Worm (Caenorhabditis elegans) whole organism, L3 larva: Measurements from ENCODE around the gene herd-1.
A peak's percentile ranks its signal among the peaks of the same experiment; 100 is the strongest.

Experiments used
- ZK546.5 ChIP-seq: sonication (generic microtip); optimal IDR thresholded peaks from 2 replicates; lab custom pipeline; 2017; ENCODE audit warnings: missing biosample characterization, missing genetic modification characterization
- aly-2 ChIP-seq: fragments of 150-350 bp; optimal IDR thresholded peaks from 2 replicates; lab custom pipeline; 2014; ENCODE audit warnings: missing biosample characterization, missing genetic modification characterization
- ceh-16 ChIP-seq: sonication (generic microtip); optimal IDR thresholded peaks from 2 replicates; lab custom pipeline; 2017; ENCODE audit warnings: missing biosample characterization, missing genetic modification characterization
- ceh-28 ChIP-seq: fragments of 150-350 bp; optimal IDR thresholded peaks from 2 replicates; lab custom pipeline; 2014; ENCODE audit warnings: missing biosample characterization, missing genetic modification reagents, missing genetic modification characterization
- ceh-82 ChIP-seq: fragments of 150-350 bp; optimal IDR thresholded peaks from 2 replicates; lab custom pipeline; 2014; ENCODE audit warnings: missing biosample characterization, missing genetic modification characterization
- ceh-9 ChIP-seq: sonication (generic microtip); optimal IDR thresholded peaks from 2 replicates; lab custom pipeline; 2018; ENCODE audit warnings: missing biosample characterization, missing genetic modification characterization
- egl-27 ChIP-seq: sonication (generic microtip); optimal IDR thresholded peaks from 4 replicates; lab custom pipeline; 2017; ENCODE audit warnings: missing biosample characterization, missing genetic modification reagents, missing genetic modification characterization
- egl-5 ChIP-seq: fragments of 150-350 bp; optimal IDR thresholded peaks from 2 replicates; lab custom pipeline; 2017; ENCODE audit warnings: missing biosample characterization, missing genetic modification reagents, missing genetic modification characterization, inconsistent platforms
- elt-1 ChIP-seq: fragments of 150-350 bp; optimal IDR thresholded peaks from 2 replicates; lab custom pipeline; 2014; ENCODE audit warnings: missing biosample characterization, missing genetic modification characterization
- elt-3 ChIP-seq, 3 experiments: fragments of 150-350 bp in 1 of 3; sonication (generic microtip) in 2 of 3; optimal IDR thresholded peaks; 2 replicates in 2 of 3; 4 replicates in 1 of 3; lab custom pipeline; 2014 to 2017; ENCODE audit warnings: missing biosample characterization in 3 of 3, missing genetic modification characterization in 3 of 3
- eor-1 ChIP-seq, 2 experiments: fragments of 150-350 bp; optimal IDR thresholded peaks; 2 replicates each; lab custom pipeline; 2014 to 2018; ENCODE audit warnings: missing biosample characterization in 2 of 2, missing genetic modification characterization in 2 of 2
- fkh-10 ChIP-seq: sonication (generic microtip); optimal IDR thresholded peaks from 2 replicates; lab custom pipeline; 2017; ENCODE audit warnings: missing biosample characterization, missing genetic modification reagents, missing genetic modification characterization
- fos-1 ChIP-seq: fragments of 150-350 bp; optimal IDR thresholded peaks from 2 replicates; lab custom pipeline; 2014; ENCODE audit warnings: missing biosample characterization, missing genetic modification characterization
- hmg-11 ChIP-seq: sonication (generic microtip); optimal IDR thresholded peaks from 2 replicates; lab custom pipeline; 2016; ENCODE audit warnings: missing genetic modification characterization, missing compliant biosample characterization
- jun-1 ChIP-seq: fragments of 150-350 bp; optimal IDR thresholded peaks from 2 replicates; lab custom pipeline; 2014; ENCODE audit warnings: missing biosample characterization, missing genetic modification reagents, missing genetic modification characterization
- lin-39 ChIP-seq: fragments of 150-350 bp; optimal IDR thresholded peaks from 2 replicates; lab custom pipeline; 2018; ENCODE audit warnings: missing biosample characterization, missing genetic modification reagents, missing genetic modification characterization
- lsy-12 ChIP-seq: sonication (generic microtip); optimal IDR thresholded peaks from 2 replicates; lab custom pipeline; 2016; ENCODE audit warnings: mild to moderate bottlenecking, missing genetic modification characterization, missing compliant biosample characterization
- mml-1 ChIP-seq: fragments of 150-350 bp; sonication (generic microtip); optimal IDR thresholded peaks from 3 replicates; lab custom pipeline; 2014; ENCODE audit warnings: missing biosample characterization, missing genetic modification characterization
- nfya-1 ChIP-seq: sonication (generic microtip); optimal IDR thresholded peaks from 2 replicates; lab custom pipeline; 2017; ENCODE audit warnings: missing genetic modification characterization, mild to moderate bottlenecking, missing compliant biosample characterization, antibody characterized with exemption, moderate library complexity; ENCODE audit not compliant: insufficient read depth
- nhr-25 ChIP-seq: sonication (generic microtip); optimal IDR thresholded peaks from 2 replicates; lab custom pipeline; 2017; ENCODE audit warnings: missing biosample characterization, missing genetic modification characterization
- nhr-28 ChIP-seq: fragments of 150-350 bp; optimal IDR thresholded peaks from 2 replicates; lab custom pipeline; 2014; ENCODE audit warnings: missing biosample characterization, missing genetic modification characterization
- nhr-43 ChIP-seq: sonication (generic microtip); optimal IDR thresholded peaks from 2 replicates; lab custom pipeline; 2016; ENCODE audit warnings: mild to moderate bottlenecking, missing genetic modification characterization, missing compliant biosample characterization; ENCODE audit not compliant: poor library complexity, severe bottlenecking
- nhr-67 ChIP-seq: fragments of 150-350 bp; optimal IDR thresholded peaks from 2 replicates; lab custom pipeline; 2014; ENCODE audit warnings: missing biosample characterization, missing genetic modification characterization
- nhr-77 ChIP-seq: fragments of 150-350 bp; optimal IDR thresholded peaks from 2 replicates; lab custom pipeline; 2014; ENCODE audit warnings: missing biosample characterization, missing genetic modification characterization
- pha-4 ChIP-seq: fragments of 150-350 bp; optimal IDR thresholded peaks from 2 replicates; lab custom pipeline; 2014; ENCODE audit warnings: missing biosample characterization, missing genetic modification reagents, missing genetic modification characterization
- pqm-1 ChIP-seq: fragments of 150-350 bp; optimal IDR thresholded peaks from 2 replicates; lab custom pipeline; 2017; ENCODE audit warnings: missing biosample characterization, missing genetic modification characterization, inconsistent platforms
- tbx-2 ChIP-seq: sonication (generic microtip); optimal IDR thresholded peaks from 2 replicates; lab custom pipeline; 2016; ENCODE audit warnings: mild to moderate bottlenecking, missing genetic modification characterization, missing compliant biosample characterization
- unc-62 ChIP-seq: fragments of 150-350 bp; sonication (generic microtip); optimal IDR thresholded peaks from 4 replicates; lab custom pipeline; 2014; ENCODE audit warnings: missing biosample characterization, missing genetic modification reagents, missing genetic modification characterization
- zag-1 ChIP-seq: fragments of 150-350 bp; optimal IDR thresholded peaks from 2 replicates; lab custom pipeline; 2014; ENCODE audit warnings: missing biosample characterization, missing genetic modification characterization
- ztf-4 ChIP-seq: fragments of 150-350 bp; optimal IDR thresholded peaks from 2 replicates; lab custom pipeline; 2014; ENCODE audit warnings: missing biosample characterization, missing genetic modification characterization

The herd-1 gene

ce11 chrIII:12472497-12472896, 23.8 kb upstream of the herd-1 start, which contains the start of gene cccp-1 (continued):
- TF ChIP-seq aly-2: no peak
- TF ChIP-seq nhr-77 (tag; lab: Kevin White, UChicago): no peak
- TF ChIP-seq pqm-1 (tag; lab: Kevin White, UChicago): no peak
- no peak for TF ChIP-seq ztf-4 (tag; lab: Kevin White, UChicago)
- TF ChIP-seq hmg-11 (tag; lab: Kevin White, UChicago): peak; percentile 67
- no peak for TF ChIP-seq egl-27 (tag; lab: Kevin White, UChicago)
- TF ChIP-seq eor-1 (tag; optimal IDR thresholded peaks at IDR 0.05; lab: Kevin White, UChicago): no peak
- no peak for TF ChIP-seq tbx-2
- no peak for TF ChIP-seq egl-5 (tag; lab: Kevin White, UChicago)
- no peak for TF ChIP-seq pha-4 (tag; lab: Kevin White, UChicago)
- TF ChIP-seq fos-1: no peak
- TF ChIP-seq lsy-12 (tag; lab: Kevin White, UChicago): no peak

DNA sequence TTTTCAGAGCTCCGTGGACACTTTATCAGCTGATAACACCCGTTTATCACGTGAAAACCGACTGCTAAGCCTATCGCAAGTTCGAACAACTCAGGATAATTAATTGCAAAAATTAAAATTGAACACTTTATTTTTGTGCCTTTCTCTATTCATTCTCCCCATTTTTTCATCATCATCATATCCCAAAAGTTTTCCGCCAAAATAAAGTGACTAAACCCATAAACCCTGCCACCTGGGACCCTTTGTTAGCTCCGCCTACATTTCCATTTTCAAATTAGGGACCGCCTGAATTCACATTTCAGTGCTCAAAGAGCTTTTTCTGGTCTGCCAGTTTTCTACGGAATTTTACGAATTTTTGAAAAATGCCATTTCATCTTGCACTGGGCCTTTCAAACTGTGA, 11.9 kb upstream of the herd-1 start, which contains the start of gene arrd-16:
Gene arrd-16 (plus strand): TSS at position 301 of the 400 bp plus-strand sequence.
- no peak for TF ChIP-seq nhr-67 (tag; lab: Kevin White, UChicago)
- no peak for TF ChIP-seq nfya-1 (tag; lab: Kevin White, UChicago)
- TF ChIP-seq nhr-43 (tag; lab: Kevin White, UChicago): no peak
- no peak for TF ChIP-seq zag-1
- no peak for TF ChIP-seq nhr-25 (tag; lab: Kevin White, UChicago)
- no peak for TF ChIP-seq fos-1
- TF ChIP-seq ceh-9 (tag; lab: Kevin White, UChicago): no peak
- TF ChIP-seq elt-1: no peak
- no peak for TF ChIP-seq pha-4 (tag; lab: Kevin White, UChicago)
- no peak for TF ChIP-seq lin-39
- no peak for TF ChIP-seq egl-27 (tag; lab: Kevin White, UChicago)
- no peak for TF ChIP-seq jun-1 (tag; lab: Kevin White, UChicago)

DNA sequence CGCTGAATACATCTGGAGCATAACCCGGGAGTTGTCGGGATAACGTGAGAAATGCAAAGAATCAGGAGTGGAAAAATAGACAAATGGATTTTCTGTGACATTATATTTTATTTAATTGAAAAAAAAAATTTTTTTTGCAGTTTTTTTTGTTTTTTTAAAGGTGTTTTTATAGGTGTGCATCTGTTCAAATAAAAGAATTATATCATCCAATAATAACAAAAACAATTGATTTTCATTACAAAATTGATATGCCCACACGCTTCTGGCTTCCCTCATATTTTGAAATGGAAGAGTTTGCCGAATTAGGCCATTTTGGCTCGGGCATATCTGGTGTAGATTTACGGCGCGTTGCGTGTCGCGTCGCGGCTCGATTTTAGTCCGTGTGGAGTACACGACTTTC, 4.4 kb upstream of the herd-1 start, which contains the start of gene Y49E10.25:
Gene Y49E10.25 (minus strand): TSS at position 101 of the 400 bp plus-strand sequence.
- TF ChIP-seq eor-1 (tag; optimal IDR thresholded peaks at IDR 0.05; lab: Kevin White, UChicago) (no peak), mml-1 (tag; lab: Kevin White, UChicago) (no peak), ZK546.5 (no peak), ceh-9 (tag; lab: Kevin White, UChicago) (no peak)

- TF ChIP-seq nhr-28 (no peak), hmg-11 (tag; lab: Kevin White, UChicago) (no peak), ceh-28 (no peak), pqm-1 (tag; lab: Kevin White, UChicago) (no peak), fkh-10 (GFP tag; lab: Kevin White, UChicago) (no peak), aly-2 (no peak), unc-62 (GFP tag; lab: Kevin White, UChicago) (no peak), elt-3 (tag; optimal IDR thresholded peaks at IDR 0.05; lab: Kevin White, UChicago) (no peak), eor-1 (tag; optimal IDR thresholded peaks at IDR 0.05; lab: Kevin White, UChicago) (no peak), nhr-77 (tag; lab: Kevin White, UChicago) (no peak)
Measured at ce11 chrIII:12495594-12496096, 693 bp upstream of the herd-1 start, which contains the start of the genes Y111B2A.1 and Y111B2A.2. Gene Y111B2A.1 (minus strand): TSS chrIII:12495644. Gene Y111B2A.2 (plus strand): TSS chrIII:12496086.

ce11 chrIII:12499245-12499644, 2.9 kb downstream of the herd-1 start, which contains the start of gene sql-1:
Gene sql-1 (plus strand): TSS chrIII:12499557.
- TF ChIP-seq ceh-82 (no peak), aly-2 (no peak), elt-3 (tag; optimal IDR thresholded peaks at IDR 0.05; lab: Kevin White, UChicago) (no peak), hmg-11 (tag; lab: Kevin White, UChicago) (peak; percentile 34), ceh-16 (tag; lab: Kevin White, UChicago) (no peak), ceh-9 (tag; lab: Kevin White, UChicago) (no peak), nfya-1 (tag; lab: Kevin White, UChicago) (peak; percentile 42)

DNA sequence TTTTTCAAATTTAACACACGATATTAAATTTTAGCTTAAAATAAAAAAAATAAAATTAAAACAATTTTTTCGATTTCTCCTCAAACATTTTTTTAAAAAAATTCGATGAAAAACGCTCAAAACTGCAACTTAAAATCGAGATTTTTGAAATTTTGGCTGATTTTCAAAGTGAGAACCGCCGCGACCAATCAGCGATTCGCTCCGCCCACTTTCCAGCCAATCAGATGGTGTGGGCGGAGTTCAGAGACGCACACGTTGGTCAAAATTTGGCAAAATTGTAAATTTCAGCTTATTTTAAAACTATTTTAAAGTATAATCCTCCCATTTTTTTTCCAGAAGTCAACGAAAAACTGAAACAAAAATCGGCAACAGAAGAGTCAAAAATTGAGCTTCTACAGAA, 14.2 kb downstream of the herd-1 start:
- TF ChIP-seq nfya-1 (tag; lab: Kevin White, UChicago) (peak; percentile 70), pha-4 (tag; lab: Kevin White, UChicago) (no peak), lin-39 (no peak), eor-1 (tag; optimal IDR thresholded peaks at IDR 0.05; lab: Kevin White, UChicago) (no peak), aly-2 (no peak)
